Fruit fly (Drosophila melanogaster) S2 (cell line): ENCODE results near the gene CG7789.

Experiments used
- CG8478 ChIP-seq: fragments of >200 bp; optimal IDR thresholded peaks from 2 replicates; lab custom pipeline; 2018
- CTCF ChIP-seq, 2 experiments: fragments of >200 bp; optimal IDR thresholded peaks; 2 replicates each; lab custom pipeline; 2018

DNA sequence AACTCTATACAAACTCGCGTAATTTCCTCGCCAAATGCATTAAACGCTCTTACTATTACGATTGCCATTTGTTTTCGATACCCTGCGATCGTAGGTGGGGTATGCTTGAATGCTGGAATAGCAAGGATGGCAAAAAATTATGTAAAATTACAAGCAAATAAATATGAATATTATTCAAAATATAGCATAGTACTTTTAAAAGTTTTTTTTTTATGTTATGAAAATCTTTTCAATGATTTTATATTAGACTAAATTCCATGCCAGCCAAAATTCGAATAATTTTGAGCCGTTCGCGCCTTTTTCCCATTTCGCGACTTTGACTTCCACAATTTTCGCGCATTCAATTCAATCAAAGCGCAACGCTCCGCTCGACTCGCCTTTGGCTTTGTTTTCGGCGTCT, 46.8 kb upstream of the CG7789 start:
- TF ChIP-seq CTCF (optimal IDR thresholded peaks at IDR 0.05; lab: Kevin White, UChicago): no peak
- TF ChIP-seq CG8478 (lab: Kevin White, UChicago): no peak
